Fruit fly (Drosophila melanogaster): ENCODE data around the gene tal-2A.

DNA sequence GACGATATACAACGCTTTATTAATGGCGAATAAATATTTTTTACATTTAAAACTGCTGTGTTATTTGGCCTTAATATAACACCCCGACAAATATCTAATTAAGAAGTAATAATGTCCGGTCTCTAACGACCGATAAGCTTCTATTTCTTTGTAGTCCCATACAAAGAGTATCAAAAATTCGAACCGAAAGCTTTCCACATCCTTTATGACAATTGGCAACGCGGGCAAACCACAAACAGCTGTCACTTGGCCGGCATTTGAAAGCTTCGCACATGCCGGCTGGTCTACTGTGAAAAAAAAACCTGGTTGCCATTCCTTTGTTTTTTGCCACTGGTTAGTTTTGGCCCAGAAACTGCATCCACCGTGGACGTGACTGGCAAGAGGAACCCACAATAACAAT, 30.9 kb upstream of the tal-2A start, which contains the start of gene Dip-B:
- no peak for TF ChIP-seq CG32121 (GFP tag; IDR thresholded peaks at IDR 0.05)
- TF ChIP-seq gl (tag; optimal IDR thresholded peaks at IDR 0.05) = no peak
- TF ChIP-seq CG12605 (GFP tag; IDR thresholded peaks at IDR 0.05) = no peak
- TF ChIP-seq fd96Ca (GFP tag; IDR thresholded peaks at IDR 0.05) = no peak
- TF ChIP-seq rn (GFP tag; IDR thresholded peaks at IDR 0.05) = no peak
- TF ChIP-seq CG13204 (GFP tag; optimal IDR thresholded peaks at IDR 0.05) = no peak

Data from whole organism, pupa.